Fruit fly (Drosophila melanogaster): ENCODE measurements around the gene CG11069.

Gene CG11069

DNA sequence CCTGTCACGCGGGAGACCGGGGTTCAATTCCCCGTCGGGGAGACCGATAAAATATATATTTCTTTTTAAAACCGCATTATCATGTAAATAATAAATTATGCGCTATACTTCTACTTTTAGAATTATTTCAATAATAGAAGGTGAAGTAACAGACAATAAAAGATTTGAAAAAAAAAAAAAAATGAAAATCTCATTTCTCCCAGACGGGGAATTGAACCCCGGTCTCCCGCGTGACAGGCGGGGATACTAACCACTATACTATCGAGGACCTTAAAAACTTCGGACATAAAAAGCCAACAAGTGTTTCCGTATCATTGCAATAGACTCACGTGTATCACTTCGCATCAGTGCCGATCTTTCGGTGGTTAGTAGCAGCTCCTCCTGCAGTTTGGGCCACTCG is 20.3 kb downstream of the CG11069 start:
- no peak for TF ChIP-seq noc (tag; optimal IDR thresholded peaks at IDR 0.05)

- peak; percentile 50 for TF ChIP-seq noc (tag; optimal IDR thresholded peaks at IDR 0.05)
Observed at dm6 chr3R:24917814-24918636, 23.5 kb downstream of the CG11069 start, which contains the start of the genes PIG-S, sud1 and CG11168. Gene PIG-S (minus strand): TSS chr3R:24917864. Gene sud1 (minus strand): TSS chr3R:24917864. Gene CG11168 (plus strand): TSS chr3R:24918106.

- TF ChIP-seq noc (tag; optimal IDR thresholded peaks at IDR 0.05), result no peak
Observed at dm6 chr3R:24922270-24922669, 27.7 kb downstream of the CG11069 start, which contains the start of gene Mink. Gene Mink (plus strand): TSS chr3R:24922473.

dm6 chr3R:24924916-24925315 is 30.4 kb downstream of the CG11069 start, which contains the start of gene Trf4-2:
Gene Trf4-2 (plus strand): TSS chr3R:24925216.
- TF ChIP-seq noc (tag; optimal IDR thresholded peaks at IDR 0.05), result no peak

dm6 chr3R:24926752-24927320 is 32.3 kb downstream of the CG11069 start:
- TF ChIP-seq noc (tag; optimal IDR thresholded peaks at IDR 0.05), result no peak

- no peak for TF ChIP-seq noc (tag; optimal IDR thresholded peaks at IDR 0.05)
Observed at dm6 chr3R:24931856-24932255, 37.3 kb downstream of the CG11069 start, which contains the start of gene CG11771. Gene CG11771 (plus strand): TSS chr3R:24932010.

dm6 chr3R:24934542-24934941 is 40.0 kb downstream of the CG11069 start:
- peak; percentile 14 for TF ChIP-seq noc (tag; optimal IDR thresholded peaks at IDR 0.05)

DNA sequence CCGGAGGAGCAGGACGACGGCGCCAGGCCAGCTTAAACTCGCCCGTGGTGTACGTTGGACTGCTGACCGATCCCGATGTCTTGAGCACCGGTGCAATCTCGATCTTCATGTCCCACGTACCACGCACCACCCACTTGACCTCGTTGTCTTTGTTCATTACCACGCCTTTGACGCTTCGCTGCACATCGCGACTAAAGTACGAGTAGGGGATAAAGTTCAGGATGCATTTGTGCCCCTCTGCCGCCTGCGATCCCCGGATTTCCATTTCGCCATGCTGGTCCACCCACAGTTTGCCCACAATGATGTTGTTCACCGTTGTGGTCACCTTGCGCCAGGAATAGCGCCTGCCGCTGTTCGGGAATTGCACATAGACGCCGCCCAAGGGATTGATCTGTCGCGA is 41.2 kb downstream of the CG11069 start:
- TF ChIP-seq noc (tag; optimal IDR thresholded peaks at IDR 0.05), result no peak

- peak; percentile 2 for TF ChIP-seq noc (tag; optimal IDR thresholded peaks at IDR 0.05)
Observed at dm6 chr3R:24938049-24938448, 43.5 kb downstream of the CG11069 start, which contains the start of gene Osbp. Gene Osbp (minus strand): TSS chr3R:24938222.

- peak; percentile 59 for TF ChIP-seq noc (tag; optimal IDR thresholded peaks at IDR 0.05)
Observed at dm6 chr3R:24944920-24945853, 50.6 kb downstream of the CG11069 start, which contains the start of the genes ssh and Nmnat. Gene ssh (minus strand): TSS chr3R:24944956. Gene Nmnat (plus strand): TSS chr3R:24945237.

Measured in whole organism, larva.